Worm (Caenorhabditis elegans): Measurements from ENCODE around the gene C15H11.1.

Gene C15H11.1

DNA sequence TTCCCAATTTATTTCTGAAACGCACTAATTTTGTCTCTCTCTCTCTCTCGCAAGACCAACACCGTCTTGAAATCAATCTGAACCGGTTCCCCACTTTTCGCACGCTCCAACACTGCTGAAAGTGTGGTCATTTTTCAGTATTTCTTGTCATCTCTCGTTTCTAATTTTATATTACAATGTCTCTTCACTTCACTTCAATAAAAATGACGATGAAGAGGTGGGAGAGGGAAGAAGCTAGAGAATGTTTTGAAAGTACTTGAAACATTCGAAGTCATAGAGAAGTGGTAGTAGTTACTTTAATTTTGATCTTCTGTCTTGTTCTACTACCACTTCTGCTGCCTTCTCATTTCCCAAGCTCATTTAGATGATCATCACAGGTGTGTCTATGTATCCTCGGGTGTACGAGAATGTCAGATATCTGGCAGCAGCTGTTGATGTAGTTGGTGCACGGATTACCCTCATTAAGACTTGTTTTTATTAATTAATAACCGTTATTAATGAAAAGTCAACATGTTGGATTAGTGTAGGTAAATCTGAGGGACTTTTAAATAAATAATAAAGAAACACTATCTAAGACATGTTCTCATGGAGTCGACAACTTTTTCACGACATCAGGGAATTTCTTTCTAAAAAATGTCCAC, 44.6 kb downstream of the C15H11.1 start:
- TF ChIP-seq lin-13 (tag; optimal IDR thresholded peaks at IDR 0.05) (no peak), nhr-2 (tag; optimal IDR thresholded peaks at IDR 0.05) (peak; percentile 17), unc-120 (tag; optimal IDR thresholded peaks at IDR 0.05; ENCODE audit: poor library complexity, severe bottlenecking) (no peak), nhr-76 (tag; optimal IDR thresholded peaks at IDR 0.05) (no peak), bed-3 (GFP tag; optimal IDR thresholded peaks at IDR 0.05) (no peak), blmp-1 (tag; optimal IDR thresholded peaks at IDR 0.05) (no peak), mab-5 (tag; optimal IDR thresholded peaks at IDR 0.05) (no peak), lin-32 (GFP tag; optimal IDR thresholded peaks at IDR 0.05) (peak; percentile 97)

DNA sequence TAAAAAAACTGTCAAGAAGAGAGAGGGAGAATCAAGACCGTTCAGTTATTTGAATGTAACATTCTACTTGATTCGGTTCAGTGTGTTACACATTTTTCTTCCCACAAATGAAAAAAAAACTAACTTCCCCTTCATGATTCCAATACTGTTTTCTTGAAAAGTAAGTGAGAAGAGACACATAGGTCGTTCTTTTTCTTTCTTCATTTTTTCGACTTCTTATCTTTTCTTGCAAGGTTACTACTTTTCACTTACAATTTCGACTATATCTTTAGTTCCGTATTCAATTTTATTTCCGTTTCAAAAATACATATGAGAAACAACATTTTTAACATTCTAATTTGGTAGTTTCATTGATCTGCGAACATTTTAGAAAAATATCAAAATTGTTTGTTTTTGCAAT, 45.6 kb downstream of the C15H11.1 start:
- TF ChIP-seq bed-3 (GFP tag; optimal IDR thresholded peaks at IDR 0.05) (no peak), nhr-28 (tag; optimal IDR thresholded peaks at IDR 0.05) (no peak), ceh-43 (GFP tag; optimal IDR thresholded peaks at IDR 0.05) (no peak), elt-1 (tag; optimal IDR thresholded peaks at IDR 0.05; ENCODE audit: borderline replicate concordance, insufficient read depth) (no peak), ces-1 (GFP tag; optimal IDR thresholded peaks at IDR 0.05) (no peak), pha-4 (tag; optimal IDR thresholded peaks at IDR 0.05) (no peak), nhr-237 (tag; optimal IDR thresholded peaks at IDR 0.05) (no peak), unc-62 (GFP tag; optimal IDR thresholded peaks at IDR 0.05) (no peak), snpc-4 (tag; optimal IDR thresholded peaks at IDR 0.05) (no peak), unc-120 (tag; optimal IDR thresholded peaks at IDR 0.05; ENCODE audit: poor library complexity, severe bottlenecking) (no peak), ham-2 (GFP tag; optimal IDR thresholded peaks at IDR 0.05) (no peak), lsy-2 (tag; optimal IDR thresholded peaks at IDR 0.05) (no peak), flh-1 (GFP tag; optimal IDR thresholded peaks at IDR 0.05) (no peak)

DNA sequence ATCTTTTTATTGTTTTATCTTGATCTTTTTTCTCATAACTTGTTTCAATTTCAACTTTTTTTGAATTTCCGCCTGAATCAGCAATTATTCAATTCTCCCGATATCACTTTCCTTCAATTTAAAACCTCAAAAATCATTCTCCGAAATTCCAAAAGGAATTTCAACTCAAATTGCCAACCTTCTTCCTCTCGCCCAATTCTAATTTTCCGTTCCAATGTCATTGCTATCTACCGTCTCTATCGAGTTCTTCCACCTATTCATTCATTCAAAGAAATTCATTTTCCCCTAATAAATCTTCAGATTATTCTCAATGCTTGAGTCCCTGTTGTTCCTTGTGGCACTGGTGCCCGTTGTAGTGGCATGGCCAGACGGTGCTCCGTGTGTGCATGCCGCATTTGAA, 47.2 kb downstream of the C15H11.1 start, which contains the start of gene F23B12.4:
F23B12.4 (plus strand) TSS at position 301 of the 400 bp plus-strand sequence.
- no peak for TF ChIP-seq sem-2 (GFP tag; optimal IDR thresholded peaks at IDR 0.05)
- no peak for TF ChIP-seq snpc-4 (tag; optimal IDR thresholded peaks at IDR 0.05)
- no peak for TF ChIP-seq bed-3 (GFP tag; optimal IDR thresholded peaks at IDR 0.05)
- TF ChIP-seq nhr-2 (tag; optimal IDR thresholded peaks at IDR 0.05): no peak
- no peak for TF ChIP-seq lsy-2 (tag; optimal IDR thresholded peaks at IDR 0.05)
- TF ChIP-seq blmp-1 (tag; optimal IDR thresholded peaks at IDR 0.05): no peak
- no peak for TF ChIP-seq unc-39 (tag; optimal IDR thresholded peaks at IDR 0.05)
- TF ChIP-seq nhr-76 (tag; optimal IDR thresholded peaks at IDR 0.05): no peak

DNA sequence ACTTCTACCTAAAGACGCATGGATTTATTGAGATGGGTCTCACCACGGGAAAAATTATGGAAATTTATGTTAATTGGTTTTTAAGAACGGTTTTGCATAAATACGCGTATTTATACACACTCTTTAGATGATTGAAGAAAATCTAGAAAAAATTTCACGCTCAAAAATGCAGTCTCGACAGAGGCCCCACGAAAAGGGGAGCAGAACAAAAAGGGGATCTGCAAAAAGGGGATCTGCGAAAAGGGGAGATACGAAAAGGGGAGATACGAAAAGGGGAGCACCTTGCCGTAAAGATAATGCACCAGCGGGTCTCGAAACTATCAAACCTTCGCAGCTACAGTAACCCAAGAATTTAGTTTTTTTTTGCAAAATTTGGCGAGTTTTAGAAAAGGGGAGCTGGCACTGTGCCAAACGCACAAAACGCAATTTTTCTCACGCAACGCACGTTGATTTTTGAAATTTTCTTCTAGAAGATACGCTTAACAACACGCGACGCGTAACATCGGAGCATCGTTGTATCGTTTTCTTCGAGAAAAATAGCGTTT, 49.9 kb downstream of the C15H11.1 start:
- TF ChIP-seq cnd-1 (tag; optimal IDR thresholded peaks at IDR 0.05): peak; percentile 16
